Worm (Caenorhabditis elegans): ENCODE data around the gene F22F7.7.

DNA sequence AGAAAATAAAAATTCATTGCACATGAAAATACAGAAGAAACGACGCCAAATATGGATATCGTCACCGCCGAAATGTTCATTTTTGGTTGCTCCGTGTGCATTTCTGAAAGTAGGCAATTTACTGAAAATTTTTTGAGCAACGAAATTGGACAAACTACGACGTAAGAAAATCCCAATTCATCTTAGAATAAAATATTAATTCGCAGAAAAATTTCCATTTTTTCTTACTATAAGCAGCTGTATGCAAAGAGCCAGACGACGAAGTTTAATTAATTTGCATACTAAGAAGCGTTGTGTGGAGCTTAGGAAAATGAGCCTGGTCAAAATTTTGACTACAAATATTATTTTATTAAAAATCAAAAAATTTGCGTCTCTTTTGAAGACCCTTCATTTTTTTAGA, 26.8 kb upstream of the F22F7.7 start, which contains the start of gene srbc-19:
- TF ChIP-seq nhr-77 (tag; optimal IDR thresholded peaks at IDR 0.05) (no peak), nhr-23 (tag; optimal IDR thresholded peaks at IDR 0.05) (no peak), fos-1 (tag; optimal IDR thresholded peaks at IDR 0.05) (no peak), egl-27 (tag; optimal IDR thresholded peaks at IDR 0.05) (no peak)

Measured in whole organism, L2 larva.